Fruit fly (Drosophila melanogaster) whole organism, embryonic: ENCODE results near the gene Sp7.

Experiments used
- Ada2b ChIP-seq: fragments of 200-800 bp; sonication (Bioruptor generic); IDR thresholded peaks from 2 replicates; pipeline ENCODE4 v1.3.6; 2022; ENCODE audit warnings: missing biosample characterization, missing genetic modification characterization
- Atf3 ChIP-seq: fragments of 200-800 bp; sonication (Bioruptor generic); optimal IDR thresholded peaks from 3 replicates; lab custom pipeline; 2016; ENCODE audit warnings: missing biosample characterization, missing genetic modification characterization
- Awh ChIP-seq: fragments of 200-800 bp; sonication (Bioruptor generic); IDR thresholded peaks from 2 replicates; pipeline ENCODE4, ENCODE4 v1.3.6; 2022; ENCODE audit warnings: missing biosample characterization, missing genetic modification characterization
- Blimp-1 ChIP-seq: fragments of 200-800 bp; sonication (Bioruptor generic); optimal IDR thresholded peaks from 3 replicates; lab custom pipeline; 2018; ENCODE audit warnings: missing biosample characterization, missing genetic modification characterization, mild to moderate bottlenecking, moderate library complexity, missing genetic modification reagents
- CG10274 ChIP-seq: fragments of 200-800 bp; sonication (Bioruptor generic); optimal IDR thresholded peaks from 3 replicates; lab custom pipeline; 2017; ENCODE audit warnings: missing biosample characterization, mild to moderate bottlenecking, missing genetic modification characterization
- CG10366 ChIP-seq: fragments of 200-800 bp; sonication (Bioruptor generic); IDR thresholded peaks from 2 replicates; pipeline ENCODE4 v1.3.6; 2022; ENCODE audit warnings: missing biosample characterization, missing genetic modification characterization
- CG11695 ChIP-seq: fragments of 200-800 bp; sonication (Bioruptor generic); IDR thresholded peaks from 3 replicates; pipeline ENCODE4 v1.3.6; 2022; ENCODE audit warnings: missing biosample characterization, missing genetic modification characterization
- CG12219 ChIP-seq: fragments of 200-800 bp; sonication (Bioruptor generic); optimal IDR thresholded peaks from 3 replicates; lab custom pipeline; 2018; ENCODE audit warnings: missing biosample characterization, mild to moderate bottlenecking, missing genetic modification characterization
- CG12391 ChIP-seq: fragments of 200-800 bp; sonication (Bioruptor generic); optimal IDR thresholded peaks from 3 replicates; lab custom pipeline; 2018; ENCODE audit warnings: missing biosample characterization, mild to moderate bottlenecking, missing genetic modification characterization, moderate library complexity
- CG13775 ChIP-seq: fragments of 200-800 bp; sonication (Bioruptor generic); optimal IDR thresholded peaks from 3 replicates; lab custom pipeline; 2017; ENCODE audit warnings: missing biosample characterization, mild to moderate bottlenecking, missing genetic modification characterization
- CG15073 ChIP-seq: fragments of 200-800 bp; sonication (Bioruptor generic); optimal IDR thresholded peaks from 2 replicates; lab custom pipeline; 2016; ENCODE audit warnings: missing biosample characterization, missing genetic modification characterization
- CG1529 ChIP-seq: fragments of 200-800 bp; sonication (Bioruptor generic); optimal IDR thresholded peaks from 3 replicates; lab custom pipeline; 2018; ENCODE audit warnings: missing biosample characterization, missing genetic modification characterization
- CG15514 ChIP-seq: fragments of 200-800 bp; sonication (Bioruptor generic); optimal IDR thresholded peaks from 3 replicates; lab custom pipeline; 2017; ENCODE audit warnings: missing biosample characterization, missing genetic modification characterization, mild to moderate bottlenecking, moderate library complexity, missing genetic modification reagents
- CG17361 ChIP-seq: fragments of 200-800 bp; sonication (Bioruptor generic); IDR thresholded peaks from 3 replicates; pipeline ENCODE4 v1.3.6; 2022; ENCODE audit warnings: missing biosample characterization, missing genetic modification characterization
- CG18599 ChIP-seq: fragments of 200-800 bp; sonication (Bioruptor generic); optimal IDR thresholded peaks from 3 replicates; lab custom pipeline; 2017; ENCODE audit warnings: missing biosample characterization, missing genetic modification characterization, mild to moderate bottlenecking, moderate library complexity, missing genetic modification reagents
- CG2678 ChIP-seq: fragments of 200-800 bp; sonication (Bioruptor generic); optimal IDR thresholded peaks from 3 replicates; lab custom pipeline; 2019; ENCODE audit warnings: missing biosample characterization, mild to moderate bottlenecking, missing genetic modification characterization, moderate library complexity
- CG30403 ChIP-seq: fragments of 200-800 bp; sonication (Bioruptor generic); optimal IDR thresholded peaks from 3 replicates; lab custom pipeline; 2016; ENCODE audit warnings: missing biosample characterization, missing genetic modification characterization
- CG31441 ChIP-seq: fragments of 200-800 bp; sonication (Bioruptor generic); IDR thresholded peaks from 2 replicates; pipeline ENCODE4 v1.3.6; 2022; ENCODE audit warnings: missing biosample characterization, missing genetic modification characterization
- CG3281 ChIP-seq: fragments of 200-800 bp; sonication (Bioruptor generic); optimal IDR thresholded peaks from 3 replicates; lab custom pipeline; 2017; ENCODE audit warnings: missing biosample characterization, mild to moderate bottlenecking, missing genetic modification characterization
- CG34224 ChIP-seq: fragments of 200-800 bp; sonication (Bioruptor generic); IDR thresholded peaks from 3 replicates; pipeline ENCODE4 v1.3.6; 2022; ENCODE audit warnings: missing biosample characterization, missing genetic modification characterization; ENCODE audit not compliant: partially characterized antibody
- CG6689 ChIP-seq: fragments of 200-800 bp; sonication (Bioruptor generic); IDR thresholded peaks from 2 replicates; pipeline ENCODE4 v1.3.6; 2022; ENCODE audit warnings: missing biosample characterization, missing genetic modification characterization
- CG8388 ChIP-seq: fragments of 200-800 bp; sonication (Bioruptor generic); optimal IDR thresholded peaks from 2 replicates; lab custom pipeline; 2019; ENCODE audit warnings: missing biosample characterization, mild to moderate bottlenecking, missing genetic modification characterization, moderate library complexity
- CG9437 ChIP-seq: fragments of 200-800 bp; sonication (Bioruptor generic); optimal IDR thresholded peaks from 2 replicates; lab custom pipeline; 2018; ENCODE audit warnings: missing biosample characterization, mild to moderate bottlenecking, missing genetic modification characterization
- CG9609 ChIP-seq: fragments of 200-800 bp; sonication (Bioruptor generic); optimal IDR thresholded peaks from 3 replicates; lab custom pipeline; 2016; ENCODE audit warnings: missing biosample characterization, missing genetic modification characterization
- CHES-1-like ChIP-seq: fragments of 200-800 bp; sonication (Bioruptor generic); optimal IDR thresholded peaks from 2 replicates; lab custom pipeline; 2016; ENCODE audit warnings: missing biosample characterization, missing genetic modification characterization
- Camta ChIP-seq: fragments of 200-800 bp; sonication (Bioruptor generic); optimal IDR thresholded peaks from 2 replicates; lab custom pipeline; 2016; ENCODE audit warnings: missing biosample characterization, missing genetic modification characterization
- Dad ChIP-seq: fragments of 200-800 bp; sonication (Bioruptor generic); optimal IDR thresholded peaks from 3 replicates; lab custom pipeline; 2016; ENCODE audit warnings: missing biosample characterization, missing genetic modification characterization
- Dip2 ChIP-seq: fragments of 200-800 bp; sonication (Bioruptor generic); IDR thresholded peaks from 2 replicates; pipeline ENCODE4 v1.3.6; 2022; ENCODE audit warnings: missing biosample characterization, missing genetic modification characterization
- Ets65A ChIP-seq: fragments of 200-800 bp; sonication (Bioruptor generic); peaks from one replicate; lab custom pipeline; 2016; ENCODE audit warnings: missing biosample characterization, missing genetic modification characterization
- Fer3 ChIP-seq: fragments of 200-800 bp; sonication (Bioruptor generic); optimal IDR thresholded peaks from 2 replicates; lab custom pipeline; 2018; ENCODE audit warnings: missing biosample characterization, mild to moderate bottlenecking, missing genetic modification characterization, moderate library complexity
- Hr51 ChIP-seq, 2 experiments: fragments of 200-800 bp; sonication (Bioruptor generic); optimal IDR thresholded peaks; 2 replicates in 1 of 2; 3 replicates in 1 of 2; lab custom pipeline; 2016 to 2018; ENCODE audit warnings: missing biosample characterization in 2 of 2, missing genetic modification characterization in 2 of 2, mild to moderate bottlenecking in 1 of 2, moderate library complexity in 1 of 2
- Nf-YC ChIP-seq: fragments of 200-800 bp; optimal IDR thresholded peaks from 3 replicates; lab custom pipeline; 2019; ENCODE audit warnings: missing biosample characterization, mild to moderate bottlenecking, missing genetic modification characterization, moderate library complexity
- Trl ChIP-seq, 3 experiments: fragments of >200 bp in 2 of 3; fragments of 200-800 bp in 1 of 3; sonication (Bioruptor generic) in 1 of 3; optimal IDR thresholded peaks; 2 replicates in 1 of 3; 3 replicates in 2 of 3; lab custom pipeline; 2016 to 2017; ENCODE audit warnings: missing biosample characterization in 1 of 3, missing genetic modification characterization in 1 of 3
- Xrp1 ChIP-seq: fragments of 200-800 bp; sonication (Bioruptor generic); IDR thresholded peaks from 2 replicates; pipeline ENCODE4 v1.3.6; 2022; ENCODE audit warnings: missing biosample characterization, missing genetic modification characterization
- cas ChIP-seq: fragments of 200-800 bp; sonication (Bioruptor generic); IDR thresholded peaks from 2 replicates; pipeline ENCODE4 v1.3.6; 2022; ENCODE audit warnings: missing biosample characterization, missing genetic modification characterization
- dysf ChIP-seq: fragments of 200-800 bp; sonication (Bioruptor generic); IDR thresholded peaks from 3 replicates; pipeline ENCODE4 v1.3.6; 2022; ENCODE audit warnings: missing biosample characterization, missing genetic modification characterization
- ewg ChIP-seq: fragments of 200-800 bp; sonication (Bioruptor generic); optimal IDR thresholded peaks from 3 replicates; lab custom pipeline; 2017; ENCODE audit warnings: mild to moderate bottlenecking, missing biosample characterization, missing genetic modification reagents, missing genetic modification characterization
- fd64A ChIP-seq: fragments of 200-800 bp; sonication (Bioruptor generic); optimal IDR thresholded peaks from 3 replicates; lab custom pipeline; 2018; ENCODE audit warnings: missing biosample characterization, mild to moderate bottlenecking, missing genetic modification characterization
- gce ChIP-seq: fragments of 200-800 bp; sonication (Bioruptor generic); IDR thresholded peaks from 3 replicates; pipeline ENCODE4 v1.3.6; 2022; ENCODE audit warnings: missing biosample characterization, missing genetic modification characterization
- gem ChIP-seq: fragments of 200-800 bp; sonication (Bioruptor generic); optimal IDR thresholded peaks from 2 replicates; lab custom pipeline; 2019; ENCODE audit warnings: missing biosample characterization, mild to moderate bottlenecking, missing genetic modification characterization, moderate library complexity
- lab ChIP-seq: fragments of 200-800 bp; sonication (Bioruptor generic); optimal IDR thresholded peaks from 3 replicates; lab custom pipeline; 2017; ENCODE audit warnings: missing biosample characterization, missing genetic modification characterization, mild to moderate bottlenecking, moderate library complexity, missing genetic modification reagents
- lbe ChIP-seq: fragments of 200-800 bp; sonication (Bioruptor generic); optimal IDR thresholded peaks from 2 replicates; lab custom pipeline; 2016; ENCODE audit warnings: missing biosample characterization, mild to moderate bottlenecking, missing genetic modification characterization
- luna ChIP-seq: fragments of 200-800 bp; sonication (Bioruptor generic); optimal IDR thresholded peaks from 2 replicates; lab custom pipeline; 2016; ENCODE audit warnings: missing biosample characterization, missing genetic modification characterization
- maf-S ChIP-seq: fragments of 200-800 bp; sonication (Bioruptor generic); optimal IDR thresholded peaks from 2 replicates; lab custom pipeline; 2016; ENCODE audit warnings: missing biosample characterization, missing genetic modification characterization
- nau ChIP-seq: fragments of 200-800 bp; sonication (Bioruptor generic); optimal IDR thresholded peaks from 3 replicates; lab custom pipeline; 2017; ENCODE audit warnings: missing biosample characterization, mild to moderate bottlenecking, missing genetic modification characterization, missing genetic modification reagents
- psq ChIP-seq: fragments of 200-800 bp; sonication (Bioruptor generic); optimal IDR thresholded peaks from 2 replicates; lab custom pipeline; 2017; ENCODE audit warnings: missing biosample characterization, missing genetic modification characterization
- ranshi ChIP-seq: fragments of 200-800 bp; sonication (Bioruptor generic); IDR thresholded peaks from 2 replicates; pipeline ENCODE4 v1.3.6; 2022; ENCODE audit warnings: missing biosample characterization, missing genetic modification characterization
- slou ChIP-seq: fragments of 200-800 bp; sonication (Bioruptor generic); optimal IDR thresholded peaks from 3 replicates; lab custom pipeline; 2016; ENCODE audit warnings: missing biosample characterization, missing genetic modification characterization
- tna ChIP-seq: fragments of 200-800 bp; sonication (Bioruptor generic); IDR thresholded peaks from 2 replicates; pipeline ENCODE4 v1.3.6; 2022; ENCODE audit warnings: missing biosample characterization, missing genetic modification characterization; ENCODE audit not compliant: partially characterized antibody
- trem ChIP-seq: fragments of 200-800 bp; optimal IDR thresholded peaks from 3 replicates; lab custom pipeline; 2019; ENCODE audit warnings: missing biosample characterization, mild to moderate bottlenecking, missing genetic modification characterization, moderate library complexity
- tup ChIP-seq: fragments of 200-800 bp; sonication (Bioruptor generic); optimal IDR thresholded peaks from 2 replicates; lab custom pipeline; 2016; ENCODE audit warnings: missing biosample characterization, mild to moderate bottlenecking, missing genetic modification characterization, moderate library complexity

Gene Sp7

dm6 chr3R:7749993-7750392 is 9.6 kb upstream of the Sp7 start, which contains the start of gene pyd3:
pyd3 (minus strand) TSS chr3R:7750079.
- TF ChIP-seq ranshi (GFP tag; lab: Robert Waterston, UW), result peak; percentile 25; the same call in 1 of the 2 replicates
- no peak for TF ChIP-seq CG34224
- TF ChIP-seq CG12219, result no peak
- no peak for TF ChIP-seq CG9609 (GFP tag; lab: Kevin White, UChicago)
- TF ChIP-seq Blimp-1 (GFP tag; lab: Kevin White, UChicago), result no peak
- no peak for TF ChIP-seq Camta
- TF ChIP-seq maf-S (GFP tag; lab: Kevin White, UChicago), result no peak
- no peak for TF ChIP-seq CG10366 (GFP tag; lab: Robert Waterston, UW)
- no peak for TF ChIP-seq ewg (GFP tag; lab: Kevin White, UChicago)
- TF ChIP-seq Dip2 (GFP tag; lab: Robert Waterston, UW), result no peak
- TF ChIP-seq CG17361 (GFP tag; lab: Robert Waterston, UW), result no peak
- TF ChIP-seq Ets65A (GFP tag; lab: Kevin White, UChicago), result no peak
- TF ChIP-seq CG6689 (GFP tag; lab: Robert Waterston, UW), result 0 out of 2 replicates have a peak, but pooled peaks have one; percentile 26
- TF ChIP-seq dysf, result no peak
- peak in 1 of 2 experiments; percentile 24 for TF ChIP-seq Hr51 (GFP tag; optimal IDR thresholded peaks at IDR 0.05; lab: Kevin White, UChicago)
- TF ChIP-seq lab (GFP tag; lab: Kevin White, UChicago), result peak; percentile 8
- peak; percentile 4 for TF ChIP-seq trem (tag; lab: Kevin White, UChicago)
- TF ChIP-seq Nf-YC (tag; lab: Kevin White, UChicago), result no peak
- TF ChIP-seq Trl (optimal IDR thresholded peaks at IDR 0.05; lab: Kevin White, UChicago), result peak; percentile 70 to 73
- no peak for TF ChIP-seq Trl (GFP tag; optimal IDR thresholded peaks at IDR 0.05; lab: Kevin White, UChicago)
- TF ChIP-seq CG12391 (tag; lab: Kevin White, UChicago), result no peak
- peak; percentile 50 for TF ChIP-seq CG2678 (tag; lab: Kevin White, UChicago)
- no peak for TF ChIP-seq Dad (GFP tag; lab: Kevin White, UChicago)
- TF ChIP-seq CG3281 (GFP tag; lab: Kevin White, UChicago), result no peak
- TF ChIP-seq tna (GFP tag; lab: Robert Waterston, UW), result no peak
- TF ChIP-seq CG31441 (GFP tag; lab: Robert Waterston, UW), result peak; percentile 46; the same call in 1 of the 2 replicates
- TF ChIP-seq CG13775 (GFP tag; lab: Kevin White, UChicago), result no peak
- no peak for TF ChIP-seq lbe (GFP tag; lab: Kevin White, UChicago)
- TF ChIP-seq cas, result no peak
- no peak for TF ChIP-seq nau
- TF ChIP-seq psq, result no peak
- TF ChIP-seq luna, result no peak
- no peak for TF ChIP-seq fd64A
- TF ChIP-seq Ada2b (GFP tag; lab: Robert Waterston, UW), result peak; percentile 16; the same call in 1 of the 2 replicates
- no peak for TF ChIP-seq CG9437 (GFP tag; lab: Kevin White, UChicago)
- peak; percentile 17 for TF ChIP-seq Fer3
- no peak for TF ChIP-seq gce (GFP tag; lab: Robert Waterston, UW)
- no peak for TF ChIP-seq CG1529 (GFP tag; lab: Kevin White, UChicago)
- peak; percentile 19 for TF ChIP-seq CG8388 (GFP tag; lab: Kevin White, UChicago)
- no peak for TF ChIP-seq CHES-1-like
- TF ChIP-seq CG30403 (GFP tag; lab: Kevin White, UChicago), result no peak
- TF ChIP-seq Xrp1 (GFP tag; lab: Robert Waterston, UW), result no peak
- TF ChIP-seq Awh (GFP tag; lab: Robert Waterston, UW), result no peak
- no peak for TF ChIP-seq Atf3 (GFP tag; lab: Kevin White, UChicago)
- TF ChIP-seq CG15073 (GFP tag; lab: Kevin White, UChicago), result no peak
- peak; percentile 65 for TF ChIP-seq gem (tag; lab: Kevin White, UChicago)
- TF ChIP-seq CG18599 (GFP tag; lab: Kevin White, UChicago), result peak; percentile 12
- no peak for TF ChIP-seq slou (GFP tag; lab: Kevin White, UChicago)
- TF ChIP-seq CG15514 (GFP tag; lab: Kevin White, UChicago), result no peak
- no peak for TF ChIP-seq CG11695 (GFP tag; lab: Robert Waterston, UW)
- no peak for TF ChIP-seq tup (GFP tag; lab: Kevin White, UChicago)
- TF ChIP-seq CG10274, result no peak
